Fruit fly (Drosophila melanogaster) whole organism, embryonic: ENCODE measurements around the gene Trs20.

ENCODE experiments used
- Adf1 ChIP-seq: fragments of 200-800 bp; sonication (Bioruptor generic); IDR thresholded peaks from 2 replicates; pipeline ENCODE4 v1.3.6; 2022; ENCODE audit warnings: missing biosample characterization, missing genetic modification characterization
- CG10209 ChIP-seq: fragments of 200-800 bp; sonication (Bioruptor generic); optimal IDR thresholded peaks from 3 replicates; lab custom pipeline; 2017; ENCODE audit warnings: missing biosample characterization, mild to moderate bottlenecking, missing genetic modification characterization, missing genetic modification reagents
- CG10654 ChIP-seq: fragments of 200-800 bp; sonication (Bioruptor generic); optimal IDR thresholded peaks from 2 replicates; lab custom pipeline; 2016; ENCODE audit warnings: missing biosample characterization, missing genetic modification characterization
- CG11247 ChIP-seq: fragments of 200-800 bp; sonication (Bioruptor generic); IDR thresholded peaks from 2 replicates; pipeline ENCODE4 v1.3.6; 2022; ENCODE audit warnings: missing biosample characterization, missing genetic modification characterization
- CG11456 ChIP-seq: fragments of 200-800 bp; sonication (Bioruptor generic); IDR thresholded peaks from 3 replicates; pipeline ENCODE4 v1.3.6; 2022; ENCODE audit warnings: missing biosample characterization, missing genetic modification characterization
- CG14441 ChIP-seq: fragments of 200-800 bp; sonication (Bioruptor generic); IDR thresholded peaks from 2 replicates; pipeline ENCODE4 v1.3.6; 2022; ENCODE audit warnings: missing biosample characterization, missing genetic modification characterization
- CG16815 ChIP-seq: fragments of 200-800 bp; sonication (Bioruptor generic); optimal IDR thresholded peaks from 3 replicates; lab custom pipeline; 2017; ENCODE audit warnings: missing biosample characterization, mild to moderate bottlenecking, missing genetic modification characterization
- CG16863 ChIP-seq: fragments of 200-800 bp; sonication (Bioruptor generic); optimal IDR thresholded peaks from 3 replicates; lab custom pipeline; 2016; ENCODE audit warnings: missing biosample characterization, missing genetic modification characterization
- CG17568 ChIP-seq: fragments of 200-800 bp; sonication (Bioruptor generic); optimal IDR thresholded peaks from 2 replicates; lab custom pipeline; 2018; ENCODE audit warnings: missing biosample characterization, mild to moderate bottlenecking, missing genetic modification characterization, moderate library complexity
- CG2116 ChIP-seq: fragments of 200-800 bp; sonication (Bioruptor generic); optimal IDR thresholded peaks from 3 replicates; lab custom pipeline; 2018; ENCODE audit warnings: missing biosample characterization, mild to moderate bottlenecking, missing genetic modification characterization
- CG2678 ChIP-seq: fragments of 200-800 bp; sonication (Bioruptor generic); optimal IDR thresholded peaks from 3 replicates; lab custom pipeline; 2019; ENCODE audit warnings: missing biosample characterization, mild to moderate bottlenecking, missing genetic modification characterization, moderate library complexity
- CG30431 ChIP-seq: fragments of 200-800 bp; sonication (Bioruptor generic); optimal IDR thresholded peaks from 2 replicates; lab custom pipeline; 2017; ENCODE audit warnings: missing biosample characterization, missing genetic modification characterization
- CG34376 ChIP-seq: fragments of 200-800 bp; sonication (Bioruptor generic); optimal IDR thresholded peaks from 2 replicates; lab custom pipeline; 2018; ENCODE audit warnings: missing biosample characterization, mild to moderate bottlenecking, missing genetic modification characterization
- CG4730 ChIP-seq: fragments of 200-800 bp; sonication (Bioruptor generic); IDR thresholded peaks from 2 replicates; pipeline ENCODE4 v1.3.6; 2022; ENCODE audit warnings: missing biosample characterization, missing genetic modification characterization
- CG6765 ChIP-seq: fragments of 200-800 bp; sonication (Bioruptor generic); optimal IDR thresholded peaks from 3 replicates; lab custom pipeline; 2017; ENCODE audit warnings: missing biosample characterization, mild to moderate bottlenecking, missing genetic modification characterization
- CG8359 ChIP-seq: fragments of 200-800 bp; sonication (Bioruptor generic); optimal IDR thresholded peaks from 2 replicates; lab custom pipeline; 2017; ENCODE audit warnings: missing biosample characterization, mild to moderate bottlenecking, missing genetic modification characterization, borderline replicate concordance
- D ChIP-seq, 2 experiments: fragments of 200-800 bp in 1 of 2; fragments of >200 bp in 1 of 2; sonication (Bioruptor generic) in 1 of 2; optimal IDR thresholded peaks; 2 replicates in 1 of 2; 3 replicates in 1 of 2; lab custom pipeline; 2017; ENCODE audit warnings: mild to moderate bottlenecking in 1 of 2, missing biosample characterization in 1 of 2, missing genetic modification characterization in 1 of 2, missing genetic modification reagents in 1 of 2
- Dad ChIP-seq: fragments of 200-800 bp; sonication (Bioruptor generic); optimal IDR thresholded peaks from 3 replicates; lab custom pipeline; 2016; ENCODE audit warnings: missing biosample characterization, missing genetic modification characterization
- Dbx ChIP-seq: fragments of 200-800 bp; sonication (Bioruptor generic); IDR thresholded peaks from 3 replicates; pipeline ENCODE4 v1.3.6; 2022; ENCODE audit warnings: missing biosample characterization, missing genetic modification characterization
- E2f1 ChIP-seq: fragments of 200-800 bp; sonication (Bioruptor generic); IDR thresholded peaks from 2 replicates; pipeline ENCODE4 v1.3.6; 2022; ENCODE audit warnings: missing biosample characterization, missing genetic modification characterization
- E2f2 ChIP-seq: fragments of 200-800 bp; sonication (Bioruptor generic); IDR thresholded peaks from 2 replicates; pipeline ENCODE4 v1.3.6; 2022; ENCODE audit warnings: missing biosample characterization, missing genetic modification characterization
- H2.0 ChIP-seq: fragments of 200-800 bp; sonication (Bioruptor generic); IDR thresholded peaks from 2 replicates; pipeline ENCODE4 v1.3.6; 2022; ENCODE audit warnings: missing biosample characterization, missing genetic modification characterization
- MBD-R2 ChIP-seq: fragments of 200-800 bp; sonication (Bioruptor generic); IDR thresholded peaks from 2 replicates; pipeline ENCODE4 v1.3.6; 2022; ENCODE audit warnings: missing biosample characterization, missing genetic modification characterization
- MTF-1 ChIP-seq: fragments of 200-800 bp; sonication (Bioruptor generic); optimal IDR thresholded peaks from 2 replicates; lab custom pipeline; 2018; ENCODE audit warnings: missing biosample characterization, mild to moderate bottlenecking, missing genetic modification characterization, borderline replicate concordance
- Nf-YB ChIP-seq: fragments of 200-800 bp; sonication (Bioruptor generic); optimal IDR thresholded peaks from 3 replicates; lab custom pipeline; 2019; ENCODE audit warnings: missing biosample characterization, mild to moderate bottlenecking, missing genetic modification characterization, moderate library complexity
- Opbp ChIP-seq: fragments of 200-800 bp; sonication (Bioruptor generic); IDR thresholded peaks from 3 replicates; pipeline ENCODE4 v1.3.6; 2022; ENCODE audit warnings: missing biosample characterization, missing genetic modification characterization; ENCODE audit not compliant: partially characterized antibody
- Ptx1 ChIP-seq: fragments of 200-800 bp; sonication (Bioruptor generic); IDR thresholded peaks from 2 replicates; pipeline ENCODE4 v1.3.6; 2022; ENCODE audit warnings: missing biosample characterization, missing genetic modification characterization
- Ssrp ChIP-seq: fragments of 200-800 bp; sonication (Bioruptor generic); optimal IDR thresholded peaks from 2 replicates; lab custom pipeline; 2018; ENCODE audit warnings: missing biosample characterization, mild to moderate bottlenecking, missing genetic modification characterization, moderate library complexity
- Xrp1 ChIP-seq: fragments of 200-800 bp; sonication (Bioruptor generic); IDR thresholded peaks from 2 replicates; pipeline ENCODE4 v1.3.6; 2022; ENCODE audit warnings: missing biosample characterization, missing genetic modification characterization
- ash1 ChIP-seq: fragments of 200-800 bp; sonication (Bioruptor generic); optimal IDR thresholded peaks from 2 replicates; lab custom pipeline; 2018; ENCODE audit warnings: missing biosample characterization, mild to moderate bottlenecking, missing genetic modification characterization
- bsh ChIP-seq, 2 experiments: fragments of 200-800 bp; sonication (Bioruptor generic); optimal IDR thresholded peaks; 2 replicates each; lab custom pipeline; 2017 to 2018; ENCODE audit warnings: mild to moderate bottlenecking in 2 of 2, missing biosample characterization in 2 of 2, missing genetic modification characterization in 2 of 2, moderate library complexity in 1 of 2
- chn ChIP-seq: fragments of 200-800 bp; sonication (Bioruptor generic); optimal IDR thresholded peaks from 2 replicates; lab custom pipeline; 2016; ENCODE audit warnings: missing biosample characterization, missing genetic modification characterization
- fd3F ChIP-seq: fragments of 200-800 bp; sonication (Bioruptor generic); optimal IDR thresholded peaks from 2 replicates; lab custom pipeline; 2018; ENCODE audit warnings: missing biosample characterization, mild to moderate bottlenecking, missing genetic modification characterization, moderate library complexity
- gce ChIP-seq: fragments of 200-800 bp; sonication (Bioruptor generic); IDR thresholded peaks from 3 replicates; pipeline ENCODE4 v1.3.6; 2022; ENCODE audit warnings: missing biosample characterization, missing genetic modification characterization
- inv ChIP-seq: fragments of 200-800 bp; sonication (Bioruptor generic); IDR thresholded peaks from 2 replicates; pipeline ENCODE4 v1.3.6; 2022; ENCODE audit warnings: missing biosample characterization, missing genetic modification characterization; ENCODE audit not compliant: partially characterized antibody
- jumu ChIP-seq: fragments of 200-800 bp; sonication (Bioruptor generic); optimal IDR thresholded peaks from 3 replicates; lab custom pipeline; 2016; ENCODE audit warnings: missing biosample characterization, missing genetic modification characterization
- knrl ChIP-seq: fragments of 200-800 bp; sonication (Bioruptor generic); IDR thresholded peaks from 3 replicates; pipeline ENCODE4 v1.3.6; 2022; ENCODE audit warnings: missing biosample characterization, missing genetic modification characterization; ENCODE audit not compliant: partially characterized antibody
- nom ChIP-seq: fragments of 200-800 bp; sonication (Bioruptor generic); optimal IDR thresholded peaks from 2 replicates; lab custom pipeline; 2017; ENCODE audit warnings: missing biosample characterization, missing genetic modification characterization, mild to moderate bottlenecking, moderate library complexity, missing genetic modification reagents
- oc ChIP-seq: fragments of 200-800 bp; sonication (Bioruptor generic); optimal IDR thresholded peaks from 2 replicates; lab custom pipeline; 2018; ENCODE audit warnings: missing biosample characterization, mild to moderate bottlenecking, missing genetic modification characterization, moderate library complexity
- pho ChIP-seq: fragments of 200-800 bp; sonication (Bioruptor generic); optimal IDR thresholded peaks from 2 replicates; lab custom pipeline; 2016; ENCODE audit warnings: missing biosample characterization, missing genetic modification characterization
- salm ChIP-seq: fragments of 200-800 bp; sonication (Bioruptor generic); optimal IDR thresholded peaks from 2 replicates; lab custom pipeline; 2018; ENCODE audit warnings: missing biosample characterization, mild to moderate bottlenecking, missing genetic modification characterization
- schlank ChIP-seq: fragments of 200-800 bp; sonication (Bioruptor generic); optimal IDR thresholded peaks from 2 replicates; lab custom pipeline; 2018; ENCODE audit warnings: missing biosample characterization, mild to moderate bottlenecking, missing genetic modification characterization
- scrt ChIP-seq: fragments of 200-800 bp; sonication (Bioruptor generic); optimal IDR thresholded peaks from 2 replicates; lab custom pipeline; 2018; ENCODE audit warnings: missing biosample characterization, mild to moderate bottlenecking, missing genetic modification characterization, moderate library complexity
- seq ChIP-seq: fragments of 200-800 bp; sonication (Bioruptor generic); IDR thresholded peaks from 2 replicates; pipeline ENCODE4 v1.3.6; 2022; ENCODE audit warnings: missing biosample characterization, missing genetic modification characterization
- slbo ChIP-seq: fragments of 200-800 bp; sonication (Bioruptor generic); IDR thresholded peaks from 2 replicates; pipeline ENCODE4 v1.3.6; 2022; ENCODE audit warnings: missing biosample characterization, missing genetic modification characterization
- sob ChIP-seq: fragments of 200-800 bp; sonication (Bioruptor generic); IDR thresholded peaks from 2 replicates; pipeline ENCODE4 v1.3.6; 2022; ENCODE audit warnings: missing biosample characterization, missing genetic modification characterization
- sug ChIP-seq: fragments of 200-800 bp; optimal IDR thresholded peaks from 2 replicates; lab custom pipeline; 2019; ENCODE audit warnings: missing biosample characterization, mild to moderate bottlenecking, missing genetic modification characterization, moderate library complexity
- twi ChIP-seq: fragments of 200-800 bp; optimal IDR thresholded peaks from 2 replicates; lab custom pipeline; 2019; ENCODE audit warnings: missing biosample characterization, mild to moderate bottlenecking, missing genetic modification characterization, moderate library complexity

Gene Trs20

DNA sequence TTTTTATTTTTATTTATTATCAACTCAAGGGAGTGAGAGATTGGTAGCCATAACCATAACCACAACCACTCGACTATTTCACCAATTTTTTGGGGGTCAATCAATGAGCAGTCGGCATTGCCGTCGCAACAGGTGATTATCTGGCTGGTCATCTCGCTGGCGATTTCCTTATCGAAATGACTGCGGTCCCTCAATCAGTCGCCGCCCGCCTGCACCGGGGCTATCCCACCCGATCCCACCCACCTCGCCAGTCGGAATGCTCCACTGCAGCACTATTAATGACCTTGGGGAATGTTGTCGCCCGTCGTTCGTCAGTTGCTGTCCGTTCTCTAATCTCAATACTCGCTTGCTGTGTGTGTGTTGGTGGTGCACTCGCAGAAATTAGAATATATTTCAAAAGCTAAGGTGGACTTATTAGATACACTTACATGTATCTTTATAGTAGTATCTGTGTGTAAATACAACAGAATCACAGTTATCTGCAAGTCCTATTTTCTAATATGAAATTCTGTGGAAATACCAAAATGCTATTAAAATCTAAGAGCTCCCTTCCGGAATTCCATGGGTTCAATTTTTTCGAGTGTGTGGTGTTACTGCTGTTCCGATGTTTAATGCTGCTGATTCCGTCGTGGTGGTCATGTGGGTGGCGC, 29.1 kb upstream of the Trs20 start (continued):
- TF ChIP-seq twi (peak; percentile 7), E2f1 (GFP tag; lab: Robert Waterston, UW) (peak; percentile 48), CG8359 (no peak), Ssrp (tag; lab: Kevin White, UChicago) (peak; percentile 60), Dad (GFP tag; lab: Kevin White, UChicago) (no peak), knrl (GFP tag; lab: Robert Waterston, UW) (no peak), Ptx1 (peak; percentile 70), E2f2 (GFP tag; lab: Robert Waterston, UW) (no peak), Nf-YB (GFP tag; lab: Kevin White, UChicago) (peak; percentile 33), CG2116 (no peak), CG14441 (GFP tag; lab: Robert Waterston, UW) (peak; percentile 33; the same call in 1 of the 2 replicates), CG16815 (GFP tag; lab: Kevin White, UChicago) (peak; percentile 39), inv (GFP tag; lab: Robert Waterston, UW) (no peak), CG10654 (peak; percentile 39), Xrp1 (GFP tag; lab: Robert Waterston, UW) (peak; percentile 45; the same call in 1 of the 2 replicates), CG11456 (GFP tag; lab: Robert Waterston, UW) (no peak), CG34376 (GFP tag; lab: Kevin White, UChicago) (peak; percentile 47), CG16863 (GFP tag; lab: Kevin White, UChicago) (peak; percentile 55), D (optimal IDR thresholded peaks at IDR 0.05; lab: Kevin White, UChicago) (no peak), D (GFP tag; optimal IDR thresholded peaks at IDR 0.05; lab: Kevin White, UChicago) (peak; percentile 13), nom (no peak), jumu (GFP tag; lab: Kevin White, UChicago) (peak; percentile 23), pho (GFP tag; lab: Kevin White, UChicago) (peak; percentile 72), Dbx (GFP tag; lab: Robert Waterston, UW) (peak; percentile 54; the same call in 2 of the 3 replicates), CG4730 (peak; percentile 32; the same call in 1 of the 2 replicates), sug (tag; lab: Kevin White, UChicago) (peak; percentile 46), seq (GFP tag; lab: Robert Waterston, UW) (peak; percentile 70), Adf1 (no peak), Opbp (GFP tag; lab: Robert Waterston, UW) (no peak), oc (no peak), H2.0 (GFP tag; lab: Robert Waterston, UW) (no peak), bsh (GFP tag; optimal IDR thresholded peaks at IDR 0.05; lab: Kevin White, UChicago) (peak in 1 of 2 experiments; percentile 64), CG10209 (GFP tag; lab: Kevin White, UChicago) (peak; percentile 75), CG30431 (GFP tag; lab: Kevin White, UChicago) (peak; percentile 33), ash1 (no peak), schlank (tag; lab: Kevin White, UChicago) (peak; percentile 55), MBD-R2 (GFP tag; lab: Robert Waterston, UW) (peak; percentile 38; the same call in 1 of the 2 replicates), slbo (GFP tag; lab: Robert Waterston, UW) (peak; percentile 65), salm (peak; percentile 12), gce (GFP tag; lab: Robert Waterston, UW) (no peak), CG11247 (no peak; the same call in 1 of the 2 replicates), MTF-1 (GFP tag; lab: Kevin White, UChicago) (no peak), CG2678 (tag; lab: Kevin White, UChicago) (peak; percentile 86), fd3F (GFP tag; lab: Kevin White, UChicago) (peak; percentile 70), CG6765 (GFP tag; lab: Kevin White, UChicago) (no peak), scrt (peak; percentile 19), sob (peak; percentile 54; the same call in 1 of the 2 replicates), chn (peak; percentile 17), CG17568 (GFP tag; lab: Kevin White, UChicago) (no peak)
